Fruit fly (Drosophila melanogaster) whole organism, embryonic: ENCODE data around the gene CG13634.

ENCODE experiments used
- Abd-B ChIP-seq: fragments of 200-800 bp; sonication (Bioruptor generic); optimal IDR thresholded peaks from 2 replicates; lab custom pipeline; 2018; ENCODE audit warnings: missing biosample characterization, mild to moderate bottlenecking, missing genetic modification characterization, moderate library complexity
- Asciz ChIP-seq: fragments of 200-800 bp; sonication (Bioruptor generic); optimal IDR thresholded peaks from 2 replicates; lab custom pipeline; 2017; ENCODE audit warnings: missing biosample characterization, mild to moderate bottlenecking, missing genetic modification characterization, missing genetic modification reagents
- Bdp1 ChIP-seq: fragments of 200-800 bp; sonication (Bioruptor generic); optimal IDR thresholded peaks from 3 replicates; lab custom pipeline; 2016; ENCODE audit warnings: missing biosample characterization, missing genetic modification characterization
- CG11093 ChIP-seq: fragments of 200-800 bp; sonication (Bioruptor generic); IDR thresholded peaks from 3 replicates; pipeline ENCODE4 v1.3.6; 2022; ENCODE audit warnings: missing biosample characterization, missing genetic modification characterization
- CG12071 ChIP-seq: fragments of 200-800 bp; sonication (Bioruptor generic); optimal IDR thresholded peaks from 3 replicates; lab custom pipeline; 2018; ENCODE audit warnings: missing biosample characterization, mild to moderate bottlenecking, missing genetic modification characterization
- CG12219 ChIP-seq: fragments of 200-800 bp; sonication (Bioruptor generic); optimal IDR thresholded peaks from 3 replicates; lab custom pipeline; 2018; ENCODE audit warnings: missing biosample characterization, mild to moderate bottlenecking, missing genetic modification characterization
- CG14710 ChIP-seq: fragments of 200-800 bp; sonication (Bioruptor generic); optimal IDR thresholded peaks from 3 replicates; lab custom pipeline; 2019; ENCODE audit warnings: missing biosample characterization, mild to moderate bottlenecking, missing genetic modification characterization, moderate library complexity
- CG15514 ChIP-seq: fragments of 200-800 bp; sonication (Bioruptor generic); optimal IDR thresholded peaks from 3 replicates; lab custom pipeline; 2017; ENCODE audit warnings: missing biosample characterization, missing genetic modification characterization, mild to moderate bottlenecking, moderate library complexity, missing genetic modification reagents
- CG17829 ChIP-seq: fragments of 200-800 bp; optimal IDR thresholded peaks from 2 replicates; lab custom pipeline; 2019; ENCODE audit warnings: missing biosample characterization, mild to moderate bottlenecking, missing genetic modification characterization, moderate library complexity
- CG2116 ChIP-seq: fragments of 200-800 bp; sonication (Bioruptor generic); optimal IDR thresholded peaks from 3 replicates; lab custom pipeline; 2018; ENCODE audit warnings: missing biosample characterization, mild to moderate bottlenecking, missing genetic modification characterization
- CG2712 ChIP-seq: fragments of 200-800 bp; optimal IDR thresholded peaks from 3 replicates; lab custom pipeline; 2019; ENCODE audit warnings: missing biosample characterization, mild to moderate bottlenecking, missing genetic modification characterization, moderate library complexity
- CG30403 ChIP-seq: fragments of 200-800 bp; sonication (Bioruptor generic); optimal IDR thresholded peaks from 3 replicates; lab custom pipeline; 2016; ENCODE audit warnings: missing biosample characterization, missing genetic modification characterization
- CG31441 ChIP-seq: fragments of 200-800 bp; sonication (Bioruptor generic); IDR thresholded peaks from 2 replicates; pipeline ENCODE4 v1.3.6; 2022; ENCODE audit warnings: missing biosample characterization, missing genetic modification characterization
- CG33557 ChIP-seq: fragments of 200-800 bp; sonication (Bioruptor generic); optimal IDR thresholded peaks from 2 replicates; lab custom pipeline; 2019; ENCODE audit warnings: missing biosample characterization, mild to moderate bottlenecking, missing genetic modification characterization, moderate library complexity
- CG3407 ChIP-seq: fragments of 200-800 bp; sonication (Bioruptor generic); optimal IDR thresholded peaks from 2 replicates; lab custom pipeline; 2018; ENCODE audit warnings: missing biosample characterization, mild to moderate bottlenecking, missing genetic modification characterization
- CG6254 ChIP-seq: fragments of 200-800 bp; sonication (Bioruptor generic); optimal IDR thresholded peaks from 3 replicates; lab custom pipeline; 2017; ENCODE audit warnings: mild to moderate bottlenecking, missing biosample characterization, missing genetic modification reagents, missing genetic modification characterization
- CG7987 ChIP-seq: fragments of 200-800 bp; sonication (Bioruptor generic); optimal IDR thresholded peaks from 2 replicates; lab custom pipeline; 2018; ENCODE audit warnings: missing biosample characterization, mild to moderate bottlenecking, missing genetic modification characterization, moderate library complexity
- CG8290 ChIP-seq, 3 experiments: fragments of 200-800 bp; sonication (Bioruptor generic); optimal IDR thresholded peaks; 2 replicates each; lab custom pipeline; 2016 to 2019; ENCODE audit warnings: missing biosample characterization in 3 of 3, missing genetic modification characterization in 3 of 3, mild to moderate bottlenecking in 2 of 3, moderate library complexity in 1 of 3
- CG8359 ChIP-seq: fragments of 200-800 bp; sonication (Bioruptor generic); optimal IDR thresholded peaks from 2 replicates; lab custom pipeline; 2017; ENCODE audit warnings: missing biosample characterization, mild to moderate bottlenecking, missing genetic modification characterization, borderline replicate concordance
- CG8388 ChIP-seq: fragments of 200-800 bp; sonication (Bioruptor generic); optimal IDR thresholded peaks from 2 replicates; lab custom pipeline; 2019; ENCODE audit warnings: missing biosample characterization, mild to moderate bottlenecking, missing genetic modification characterization, moderate library complexity
- CG8924 ChIP-seq: fragments of 200-800 bp; optimal IDR thresholded peaks from 3 replicates; lab custom pipeline; 2019; ENCODE audit warnings: missing biosample characterization, mild to moderate bottlenecking, missing genetic modification characterization, moderate library complexity
- Dip2 ChIP-seq: fragments of 200-800 bp; sonication (Bioruptor generic); IDR thresholded peaks from 2 replicates; pipeline ENCODE4 v1.3.6; 2022; ENCODE audit warnings: missing biosample characterization, missing genetic modification characterization
- Dref ChIP-seq: fragments of 200-800 bp; sonication (Bioruptor generic); IDR thresholded peaks from 2 replicates; pipeline ENCODE4 v1.3.6; 2022; ENCODE audit warnings: missing biosample characterization, missing genetic modification characterization
- E2f1 ChIP-seq: fragments of 200-800 bp; sonication (Bioruptor generic); IDR thresholded peaks from 2 replicates; pipeline ENCODE4 v1.3.6; 2022; ENCODE audit warnings: missing biosample characterization, missing genetic modification characterization
- E2f2 ChIP-seq: fragments of 200-800 bp; sonication (Bioruptor generic); IDR thresholded peaks from 2 replicates; pipeline ENCODE4 v1.3.6; 2022; ENCODE audit warnings: missing biosample characterization, missing genetic modification characterization
- Ets97D ChIP-seq: fragments of 200-800 bp; sonication (Bioruptor generic); optimal IDR thresholded peaks from 3 replicates; lab custom pipeline; 2016; ENCODE audit warnings: missing biosample characterization, missing genetic modification characterization
- Fer2 ChIP-seq: fragments of 200-800 bp; sonication (Bioruptor generic); optimal IDR thresholded peaks from 2 replicates; lab custom pipeline; 2018; ENCODE audit warnings: missing biosample characterization, mild to moderate bottlenecking, missing genetic modification characterization, moderate library complexity
- HLH3B ChIP-seq: fragments of 200-800 bp; sonication (Bioruptor generic); IDR thresholded peaks from 2 replicates; pipeline ENCODE4 v1.3.6; 2022; ENCODE audit warnings: missing biosample characterization, missing genetic modification characterization
- Hmx ChIP-seq: fragments of 200-800 bp; sonication (Bioruptor generic); optimal IDR thresholded peaks from 2 replicates; lab custom pipeline; 2016; ENCODE audit warnings: missing biosample characterization, missing genetic modification characterization
- Hr78 ChIP-seq, 2 experiments: fragments of 200-800 bp in 1 of 2; fragments of >200 bp in 1 of 2; sonication (Bioruptor generic) in 1 of 2; optimal IDR thresholded peaks; 2 replicates each; lab custom pipeline; 2017 to 2019; ENCODE audit warnings: missing biosample characterization in 2 of 2, missing genetic modification characterization in 2 of 2, mild to moderate bottlenecking in 1 of 2, moderate library complexity in 1 of 2
- Mad ChIP-seq: fragments of 200-800 bp; sonication (Bioruptor generic); optimal IDR thresholded peaks from 2 replicates; lab custom pipeline; 2016; ENCODE audit warnings: missing biosample characterization, missing genetic modification characterization
- Med ChIP-seq: fragments of 200-800 bp; sonication (Bioruptor generic); peaks from one replicate; lab custom pipeline; 2016; ENCODE audit warnings: missing biosample characterization, missing genetic modification characterization, mild to moderate bottlenecking, inconsistent platforms, moderate library complexity
- Xrp1 ChIP-seq: fragments of 200-800 bp; sonication (Bioruptor generic); IDR thresholded peaks from 2 replicates; pipeline ENCODE4 v1.3.6; 2022; ENCODE audit warnings: missing biosample characterization, missing genetic modification characterization
- chif ChIP-seq, 2 experiments: fragments of 200-800 bp; sonication (Bioruptor generic); optimal IDR thresholded peaks; 3 replicates each; lab custom pipeline; 2016; ENCODE audit warnings: missing biosample characterization in 2 of 2, missing genetic modification characterization in 2 of 2
- chm ChIP-seq: fragments of 200-800 bp; sonication (Bioruptor generic); IDR thresholded peaks from 2 replicates; pipeline ENCODE4 v1.3.6; 2022; ENCODE audit warnings: missing biosample characterization, missing genetic modification characterization
- ci ChIP-seq: fragments of 200-800 bp; sonication (Bioruptor generic); IDR thresholded peaks from 3 replicates; pipeline ENCODE4 v1.3.6; 2022; ENCODE audit warnings: missing biosample characterization, missing genetic modification characterization
- dmrt11E ChIP-seq: fragments of 200-800 bp; sonication (Bioruptor generic); optimal IDR thresholded peaks from 3 replicates; lab custom pipeline; 2018; ENCODE audit warnings: missing biosample characterization, mild to moderate bottlenecking, missing genetic modification characterization, moderate library complexity
- dysf ChIP-seq: fragments of 200-800 bp; sonication (Bioruptor generic); IDR thresholded peaks from 3 replicates; pipeline ENCODE4 v1.3.6; 2022; ENCODE audit warnings: missing biosample characterization, missing genetic modification characterization
- exex ChIP-seq: fragments of 200-800 bp; sonication (Bioruptor generic); optimal IDR thresholded peaks from 4 replicates; lab custom pipeline; 2018; ENCODE audit warnings: missing biosample characterization, mild to moderate bottlenecking, missing genetic modification characterization, moderate library complexity
- grn ChIP-seq: fragments of 200-800 bp; sonication (Bioruptor generic); optimal IDR thresholded peaks from 3 replicates; lab custom pipeline; 2017; ENCODE audit warnings: missing biosample characterization, missing genetic modification characterization
- lab ChIP-seq: fragments of 200-800 bp; sonication (Bioruptor generic); optimal IDR thresholded peaks from 3 replicates; lab custom pipeline; 2017; ENCODE audit warnings: missing biosample characterization, missing genetic modification characterization, mild to moderate bottlenecking, moderate library complexity, missing genetic modification reagents
- nerfin-1 ChIP-seq: fragments of 200-800 bp; sonication (Bioruptor generic); optimal IDR thresholded peaks from 3 replicates; lab custom pipeline; 2019; ENCODE audit warnings: missing biosample characterization, mild to moderate bottlenecking, missing genetic modification characterization, moderate library complexity
- pros ChIP-seq: fragments of 200-800 bp; sonication (Bioruptor generic); optimal IDR thresholded peaks from 3 replicates; lab custom pipeline; 2019; ENCODE audit warnings: missing biosample characterization, mild to moderate bottlenecking, missing genetic modification characterization, moderate library complexity
- repo ChIP-seq: fragments of 200-800 bp; sonication (Bioruptor generic); optimal IDR thresholded peaks from 2 replicates; lab custom pipeline; 2016; ENCODE audit warnings: missing biosample characterization, missing genetic modification characterization
- run ChIP-seq: fragments of 200-800 bp; sonication (Bioruptor generic); optimal IDR thresholded peaks from 3 replicates; lab custom pipeline; 2018; ENCODE audit warnings: missing biosample characterization, mild to moderate bottlenecking, missing genetic modification characterization
- sens ChIP-seq: fragments of 200-800 bp; sonication (Bioruptor generic); peaks from one replicate; lab custom pipeline; 2016; ENCODE audit warnings: missing biosample characterization, missing genetic modification characterization
- sens-2 ChIP-seq: fragments of 200-800 bp; sonication (Bioruptor generic); IDR thresholded peaks from 2 replicates; pipeline ENCODE4 v1.3.6; 2022; ENCODE audit warnings: missing biosample characterization, missing genetic modification characterization
- tgo ChIP-seq: fragments of 200-800 bp; sonication (Bioruptor generic); IDR thresholded peaks from 3 replicates; pipeline ENCODE4 v1.3.6; 2022; ENCODE audit warnings: missing biosample characterization, missing genetic modification characterization
- tup ChIP-seq: fragments of 200-800 bp; sonication (Bioruptor generic); optimal IDR thresholded peaks from 2 replicates; lab custom pipeline; 2016; ENCODE audit warnings: missing biosample characterization, mild to moderate bottlenecking, missing genetic modification characterization, moderate library complexity

The CG13634 gene

dm6 chr3R:24809576-24810279, 19.8 kb upstream of the CG13634 start:
- TF ChIP-seq CG14710 (tag; lab: Kevin White, UChicago): peak; percentile 57
- peak; percentile 59 for TF ChIP-seq CG12071
- TF ChIP-seq Hr78 (GFP tag; optimal IDR thresholded peaks at IDR 0.05; lab: Kevin White, UChicago): peak in 1 of 2 experiments; percentile 33
- no peak for TF ChIP-seq grn (GFP tag; lab: Kevin White, UChicago)
- peak; percentile 94 for TF ChIP-seq sens (GFP tag; lab: Kevin White, UChicago)
- no peak for TF ChIP-seq CG11093 (GFP tag; lab: Robert Waterston, UW)
- peak; percentile 40 for TF ChIP-seq tup (GFP tag; lab: Kevin White, UChicago)
- no peak for TF ChIP-seq Bdp1 (GFP tag; lab: Kevin White, UChicago)
- peak; percentile 27 for TF ChIP-seq CG6254
- TF ChIP-seq CG2116 (GFP tag; lab: Kevin White, UChicago): peak; percentile 15
- TF ChIP-seq CG17829 (tag; lab: Kevin White, UChicago): no peak
- peak; percentile 52 for TF ChIP-seq run (tag; lab: Kevin White, UChicago)
- no peak for TF ChIP-seq pros (GFP tag; lab: Kevin White, UChicago)
- TF ChIP-seq CG7987: peak; percentile 71
- no peak for TF ChIP-seq CG8290 (GFP tag; optimal IDR thresholded peaks at IDR 0.05; lab: Kevin White, UChicago)
- TF ChIP-seq CG8290 (tag; optimal IDR thresholded peaks at IDR 0.05; lab: Kevin White, UChicago): no peak
- TF ChIP-seq chif (GFP tag; optimal IDR thresholded peaks at IDR 0.05; lab: Kevin White, UChicago): peak in 1 of 2 experiments; percentile 14
- peak; percentile 90 for TF ChIP-seq exex
- no peak for TF ChIP-seq HLH3B (GFP tag; lab: Robert Waterston, UW)
- peak; percentile 54 for TF ChIP-seq CG8359
- no peak for TF ChIP-seq Ets97D (GFP tag; lab: Kevin White, UChicago)
- TF ChIP-seq Med (GFP tag; lab: Kevin White, UChicago): peak; percentile 84
- no peak for TF ChIP-seq sens-2
- peak; percentile 60 for TF ChIP-seq CG3407 (GFP tag; lab: Kevin White, UChicago)
- TF ChIP-seq CG8924 (tag; lab: Kevin White, UChicago): peak; percentile 16
- peak; percentile 92 for TF ChIP-seq Asciz
- TF ChIP-seq lab (GFP tag; lab: Kevin White, UChicago): no peak
- TF ChIP-seq Fer2 (tag; lab: Kevin White, UChicago): no peak
- 0 out of 3 replicates have a peak, but pooled peaks have one; percentile 37 for TF ChIP-seq ci (GFP tag; lab: Robert Waterston, UW)
- TF ChIP-seq E2f2 (GFP tag; lab: Robert Waterston, UW): no peak
- TF ChIP-seq tgo (GFP tag; lab: Robert Waterston, UW): no peak
- TF ChIP-seq Abd-B (GFP tag; lab: Kevin White, UChicago): no peak
- TF ChIP-seq CG2712: peak; percentile 19
- TF ChIP-seq dysf (GFP tag; lab: Robert Waterston, UW): no peak
- TF ChIP-seq CG15514 (GFP tag; lab: Kevin White, UChicago): peak; percentile 74
- no peak for TF ChIP-seq Dref (GFP tag; lab: Robert Waterston, UW)
- TF ChIP-seq E2f1 (GFP tag; lab: Robert Waterston, UW): no peak
- peak; percentile 40 for TF ChIP-seq CG8388 (GFP tag; lab: Kevin White, UChicago)
- no peak for TF ChIP-seq CG30403
- no peak for TF ChIP-seq Mad (GFP tag; lab: Kevin White, UChicago)
- no peak for TF ChIP-seq repo (GFP tag; lab: Kevin White, UChicago)
- TF ChIP-seq chm (GFP tag; lab: Robert Waterston, UW): no peak
- no peak for TF ChIP-seq CG31441 (GFP tag; lab: Robert Waterston, UW)
- no peak for TF ChIP-seq CG12219 (GFP tag; lab: Kevin White, UChicago)
- peak; percentile 65 for TF ChIP-seq CG33557 (GFP tag; lab: Kevin White, UChicago)
- TF ChIP-seq Hmx (GFP tag; lab: Kevin White, UChicago): no peak
- TF ChIP-seq Dip2 (GFP tag; lab: Robert Waterston, UW): no peak
- peak; percentile 12 for TF ChIP-seq dmrt11E (tag; lab: Kevin White, UChicago)
- peak; percentile 52 for TF ChIP-seq nerfin-1 (tag; lab: Kevin White, UChicago)
- TF ChIP-seq Xrp1 (GFP tag; lab: Robert Waterston, UW): no peak; the same call in 1 of the 2 replicates
